Worm (Caenorhabditis elegans): ENCODE results near the gene K12B6.4.
A peak's percentile ranks its signal among the peaks of the same experiment; 100 is the strongest.

K12B6.4 gene

DNA sequence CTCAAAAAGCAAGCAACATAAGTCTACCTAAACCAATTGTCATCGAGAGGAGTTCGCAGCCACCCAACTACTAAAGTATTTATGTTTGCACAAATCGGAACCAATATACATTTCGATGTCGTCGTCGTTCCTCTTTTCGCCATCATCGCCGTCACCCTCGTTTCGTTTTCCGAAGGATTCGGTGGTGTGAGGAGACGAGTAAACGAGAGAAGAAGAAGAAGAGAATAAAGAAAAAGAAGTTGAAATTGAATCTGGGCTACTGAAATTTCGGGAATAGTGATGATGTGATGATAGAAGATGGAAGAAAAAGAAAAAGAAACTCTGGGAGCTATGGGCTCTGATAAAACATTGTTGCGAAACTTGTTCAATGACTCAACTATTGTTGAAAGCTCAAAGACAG, 12.5 kb downstream of the K12B6.4 start:
- TF ChIP-seq lsy-2 (tag; optimal IDR thresholded peaks at IDR 0.05) (no peak), ceh-82 (tag; optimal IDR thresholded peaks at IDR 0.05) (no peak), ztf-1 (GFP tag; conservative IDR thresholded peaks at IDR 0.05) (no peak), unc-55 (GFP tag; optimal IDR thresholded peaks at IDR 0.05) (peak; percentile 39), sma-9 (GFP tag; optimal IDR thresholded peaks at IDR 0.05) (no peak), sma-9 (tag; optimal IDR thresholded peaks at IDR 0.05) (no peak)

DNA sequence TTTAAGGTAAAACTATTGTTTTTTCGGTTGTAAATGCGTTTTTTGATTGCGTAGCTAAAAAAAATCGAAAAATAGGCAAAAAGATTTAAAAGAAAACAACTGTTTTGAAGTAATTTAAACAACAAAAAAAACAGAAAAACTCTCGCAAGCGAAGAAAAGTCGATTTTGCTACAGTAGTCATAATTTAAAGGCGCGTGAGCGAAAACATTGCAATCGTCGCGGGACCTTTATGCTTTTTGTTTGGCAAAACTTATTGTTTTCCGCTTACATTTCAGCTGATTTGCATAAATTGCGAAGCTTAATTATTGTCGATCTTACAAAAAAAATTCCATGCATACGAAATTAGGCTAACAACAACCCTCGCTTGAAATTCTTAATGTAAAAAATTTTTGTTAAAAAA, 13.1 kb downstream of the K12B6.4 start:
- no peak for TF ChIP-seq nhr-25 (tag; optimal IDR thresholded peaks at IDR 0.05)
- TF ChIP-seq egl-27 (tag; optimal IDR thresholded peaks at IDR 0.05): no peak
- no peak for TF ChIP-seq sem-4 (tag; optimal IDR thresholded peaks at IDR 0.05)
- TF ChIP-seq lin-39 (tag; optimal IDR thresholded peaks at IDR 0.05): no peak
- no peak for TF ChIP-seq nhr-23 (tag; optimal IDR thresholded peaks at IDR 0.05)
- TF ChIP-seq nhr-10 (tag; optimal IDR thresholded peaks at IDR 0.05): no peak
- TF ChIP-seq zag-1 (tag; optimal IDR thresholded peaks at IDR 0.05): no peak
- no peak for TF ChIP-seq lin-13 (GFP tag; optimal IDR thresholded peaks at IDR 0.05)
- TF ChIP-seq nhr-12 (tag; optimal IDR thresholded peaks at IDR 0.05): no peak
- TF ChIP-seq mbf-1 (tag; optimal IDR thresholded peaks at IDR 0.05): no peak
- TF ChIP-seq ztf-11 (tag; optimal IDR thresholded peaks at IDR 0.05): no peak
- TF ChIP-seq ZK546.5 (tag; optimal IDR thresholded peaks at IDR 0.05): no peak
- TF ChIP-seq F13H6.1 (tag; optimal IDR thresholded peaks at IDR 0.05): no peak
- no peak for TF ChIP-seq blmp-1 (tag; optimal IDR thresholded peaks at IDR 0.05; ENCODE audit: insufficient read depth)
- no peak for TF ChIP-seq crh-2 (tag; optimal IDR thresholded peaks at IDR 0.05)

DNA sequence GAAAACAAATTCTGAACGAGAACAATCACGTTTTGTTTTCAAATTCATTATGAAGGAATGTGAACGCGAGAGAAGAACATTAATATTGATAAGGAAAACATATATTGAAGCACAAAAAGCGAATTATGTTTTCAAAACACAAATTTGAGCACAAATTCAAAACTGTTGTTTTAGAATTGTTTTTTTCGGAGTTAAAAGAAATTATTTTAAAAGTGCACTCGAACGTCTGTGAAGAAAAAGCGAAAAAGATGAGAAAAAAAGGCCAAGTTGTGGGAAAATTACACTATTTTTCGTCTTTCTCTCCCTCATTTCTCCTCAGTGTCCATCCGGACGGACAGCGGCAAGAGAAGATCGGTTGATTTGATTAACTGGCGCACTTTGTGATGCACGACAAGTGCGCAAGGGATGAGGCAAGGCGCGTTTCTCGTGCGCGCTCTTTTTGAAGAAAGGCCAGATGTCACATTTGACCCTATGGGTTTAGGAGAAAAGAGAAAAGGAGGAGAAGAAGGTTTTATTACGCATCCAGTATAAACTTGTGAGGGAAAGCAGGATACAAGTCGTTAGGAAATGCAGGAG, 13.8 kb downstream of the K12B6.4 start, which contains the start of gene mrck-1:
Gene mrck-1 (minus strand): TSS at position 51 of the 576 bp plus-strand sequence.
- TF ChIP-seq nhr-10 (tag; optimal IDR thresholded peaks at IDR 0.05) (peak; percentile 44), ztf-11 (tag; optimal IDR thresholded peaks at IDR 0.05) (no peak), ceh-16 (tag; optimal IDR thresholded peaks at IDR 0.05) (peak; percentile 81), egl-27 (tag; optimal IDR thresholded peaks at IDR 0.05) (peak; percentile 87), nhr-21 (tag; optimal IDR thresholded peaks at IDR 0.05) (peak; percentile 86), Y55F3AM.14 (GFP tag; optimal IDR thresholded peaks at IDR 0.05) (peak; percentile 81), ZK546.5 (tag; optimal IDR thresholded peaks at IDR 0.05) (no peak), unc-39 (tag; optimal IDR thresholded peaks at IDR 0.05) (no peak), C34F6.9 (tag; optimal IDR thresholded peaks at IDR 0.05) (peak; percentile 98), F13H6.1 (tag; optimal IDR thresholded peaks at IDR 0.05) (peak; percentile 97), nhr-11 (tag; optimal IDR thresholded peaks at IDR 0.05) (no peak), unc-62 (GFP tag; optimal IDR thresholded peaks at IDR 0.05) (peak; percentile 75), aly-2 (tag; optimal IDR thresholded peaks at IDR 0.05) (no peak), mbf-1 (tag; optimal IDR thresholded peaks at IDR 0.05) (no peak), crh-2 (tag; optimal IDR thresholded peaks at IDR 0.05) (peak; percentile 94), lin-13 (GFP tag; optimal IDR thresholded peaks at IDR 0.05) (peak; percentile 91), dmd-4 (tag; optimal IDR thresholded peaks at IDR 0.05) (no peak), nhr-23 (tag; optimal IDR thresholded peaks at IDR 0.05) (no peak), unc-55 (GFP tag; optimal IDR thresholded peaks at IDR 0.05) (peak; percentile 86), alr-1 (tag; optimal IDR thresholded peaks at IDR 0.05) (no peak), mdl-1 (tag; optimal IDR thresholded peaks at IDR 0.05) (peak in 1 of 2 experiments; percentile 79), sma-9 (GFP tag; optimal IDR thresholded peaks at IDR 0.05) (peak; percentile 98), sma-9 (tag; optimal IDR thresholded peaks at IDR 0.05) (no peak), lsy-2 (tag; optimal IDR thresholded peaks at IDR 0.05) (peak; percentile 87 to 94), elt-3 (tag; optimal IDR thresholded peaks at IDR 0.05) (no peak), zag-1 (tag; optimal IDR thresholded peaks at IDR 0.05) (peak; percentile 97), sma-3 (GFP tag; optimal IDR thresholded peaks at IDR 0.05) (peak; percentile 92), gmeb-1 (tag; optimal IDR thresholded peaks at IDR 0.05) (peak; percentile 85), nhr-6 (tag; optimal IDR thresholded peaks at IDR 0.05) (peak; percentile 83), nhr-237 (tag; optimal IDR thresholded peaks at IDR 0.05) (no peak), peb-1 (tag; optimal IDR thresholded peaks at IDR 0.05) (no peak), ceh-82 (tag; optimal IDR thresholded peaks at IDR 0.05) (peak; percentile 77), blmp-1 (tag; optimal IDR thresholded peaks at IDR 0.05; ENCODE audit: insufficient read depth) (peak; percentile 54), fos-1 (tag; optimal IDR thresholded peaks at IDR 0.05) (peak; percentile 86), skn-1 (tag; optimal IDR thresholded peaks at IDR 0.05) (peak; percentile 48), lin-11 (tag; optimal IDR thresholded peaks at IDR 0.05) (peak; percentile 76), snpc-4 (tag; optimal IDR thresholded peaks at IDR 0.05) (no peak), R02D3.7 (tag; optimal IDR thresholded peaks at IDR 0.05) (peak; percentile 43), ztf-1 (GFP tag; conservative IDR thresholded peaks at IDR 0.05) (no peak), lin-39 (tag; optimal IDR thresholded peaks at IDR 0.05) (peak; percentile 61), nhr-77 (tag; optimal IDR thresholded peaks at IDR 0.05) (no peak), sem-4 (tag; optimal IDR thresholded peaks at IDR 0.05) (peak; percentile 98), elt-1 (tag; optimal IDR thresholded peaks at IDR 0.05) (no peak), mab-5 (tag; optimal IDR thresholded peaks at IDR 0.05) (peak; percentile 92), nhr-12 (tag; optimal IDR thresholded peaks at IDR 0.05) (no peak), nhr-25 (tag; optimal IDR thresholded peaks at IDR 0.05) (peak; percentile 93), nhr-129 (tag; optimal IDR thresholded peaks at IDR 0.05) (peak; percentile 96)
